Fruit fly (Drosophila melanogaster) whole organism, embryonic: ENCODE measurements around the gene MESR3.

Experiments used
- CG11093 ChIP-seq: fragments of 200-800 bp; sonication (Bioruptor generic); IDR thresholded peaks from 3 replicates; pipeline ENCODE4 v1.3.6; 2022; ENCODE audit warnings: missing biosample characterization, missing genetic modification characterization
- CG13775 ChIP-seq: fragments of 200-800 bp; sonication (Bioruptor generic); optimal IDR thresholded peaks from 3 replicates; lab custom pipeline; 2017; ENCODE audit warnings: missing biosample characterization, mild to moderate bottlenecking, missing genetic modification characterization
- CG16863 ChIP-seq: fragments of 200-800 bp; sonication (Bioruptor generic); optimal IDR thresholded peaks from 3 replicates; lab custom pipeline; 2016; ENCODE audit warnings: missing biosample characterization, missing genetic modification characterization
- CG17328 ChIP-seq: fragments of 200-800 bp; sonication (Bioruptor generic); IDR thresholded peaks from 2 replicates; pipeline ENCODE4 v1.3.6; 2022; ENCODE audit warnings: missing biosample characterization, missing genetic modification characterization
- CG17568 ChIP-seq: fragments of 200-800 bp; sonication (Bioruptor generic); optimal IDR thresholded peaks from 2 replicates; lab custom pipeline; 2018; ENCODE audit warnings: missing biosample characterization, mild to moderate bottlenecking, missing genetic modification characterization, moderate library complexity
- CG17802 ChIP-seq: fragments of 200-800 bp; sonication (Bioruptor generic); optimal IDR thresholded peaks from 2 replicates; lab custom pipeline; 2018; ENCODE audit warnings: missing biosample characterization, mild to moderate bottlenecking, missing genetic modification characterization, moderate library complexity
- CG2199 ChIP-seq: fragments of 200-800 bp; sonication (Bioruptor generic); IDR thresholded peaks from 3 replicates; pipeline ENCODE4 v1.3.6; 2022; ENCODE audit warnings: missing biosample characterization, missing genetic modification characterization
- CG31365 ChIP-seq: fragments of 200-800 bp; sonication (Bioruptor generic); optimal IDR thresholded peaks from 2 replicates; lab custom pipeline; 2018; ENCODE audit warnings: missing biosample characterization, mild to moderate bottlenecking, missing genetic modification characterization
- CG31441 ChIP-seq: fragments of 200-800 bp; sonication (Bioruptor generic); IDR thresholded peaks from 2 replicates; pipeline ENCODE4 v1.3.6; 2022; ENCODE audit warnings: missing biosample characterization, missing genetic modification characterization
- CG3281 ChIP-seq: fragments of 200-800 bp; sonication (Bioruptor generic); optimal IDR thresholded peaks from 3 replicates; lab custom pipeline; 2017; ENCODE audit warnings: missing biosample characterization, mild to moderate bottlenecking, missing genetic modification characterization
- CG5953 ChIP-seq: fragments of 200-800 bp; sonication (Bioruptor generic); IDR thresholded peaks from 2 replicates; pipeline ENCODE4 v1.3.6; 2022; ENCODE audit warnings: missing biosample characterization, missing genetic modification characterization
- CG8290 ChIP-seq, 3 experiments: fragments of 200-800 bp; sonication (Bioruptor generic); optimal IDR thresholded peaks; 2 replicates each; lab custom pipeline; 2016 to 2019; ENCODE audit warnings: missing biosample characterization in 3 of 3, missing genetic modification characterization in 3 of 3, mild to moderate bottlenecking in 2 of 3, moderate library complexity in 1 of 3
- CG8388 ChIP-seq: fragments of 200-800 bp; sonication (Bioruptor generic); optimal IDR thresholded peaks from 2 replicates; lab custom pipeline; 2019; ENCODE audit warnings: missing biosample characterization, mild to moderate bottlenecking, missing genetic modification characterization, moderate library complexity
- CG9609 ChIP-seq: fragments of 200-800 bp; sonication (Bioruptor generic); optimal IDR thresholded peaks from 3 replicates; lab custom pipeline; 2016; ENCODE audit warnings: missing biosample characterization, missing genetic modification characterization
- CG9797 ChIP-seq: fragments of 200-800 bp; sonication (Bioruptor generic); optimal IDR thresholded peaks from 3 replicates; lab custom pipeline; 2018; ENCODE audit warnings: missing biosample characterization, mild to moderate bottlenecking, missing genetic modification characterization
- CG9876 ChIP-seq: fragments of 200-800 bp; sonication (Bioruptor generic); optimal IDR thresholded peaks from 2 replicates; lab custom pipeline; 2016; ENCODE audit warnings: missing biosample characterization, missing genetic modification characterization
- Dfd ChIP-seq, 2 experiments: fragments of >200 bp; optimal IDR thresholded peaks; 2 replicates each; lab custom pipeline; 2017; ENCODE audit warnings: missing biosample characterization in 2 of 2, missing genetic modification characterization in 2 of 2
- Dp ChIP-seq: fragments of 200-800 bp; sonication (Bioruptor generic); optimal IDR thresholded peaks from 2 replicates; lab custom pipeline; 2018; ENCODE audit warnings: missing biosample characterization, mild to moderate bottlenecking, missing genetic modification characterization, moderate library complexity
- Dref ChIP-seq: fragments of 200-800 bp; sonication (Bioruptor generic); IDR thresholded peaks from 2 replicates; pipeline ENCODE4 v1.3.6; 2022; ENCODE audit warnings: missing biosample characterization, missing genetic modification characterization
- H15 ChIP-seq: fragments of 200-800 bp; sonication (Bioruptor generic); IDR thresholded peaks from 3 replicates; pipeline ENCODE4 v1.3.6; 2022; ENCODE audit warnings: missing biosample characterization, missing genetic modification characterization
- HmgD ChIP-seq: fragments of 200-800 bp; sonication (Bioruptor generic); optimal IDR thresholded peaks from 3 replicates; lab custom pipeline; 2016; ENCODE audit warnings: missing biosample characterization, missing genetic modification characterization
- Jarid2 ChIP-seq: fragments of 200-800 bp; sonication (Bioruptor generic); optimal IDR thresholded peaks from 3 replicates; lab custom pipeline; 2017; ENCODE audit warnings: mild to moderate bottlenecking, missing biosample characterization, missing genetic modification reagents, missing genetic modification characterization
- MBD-R2 ChIP-seq: fragments of 200-800 bp; sonication (Bioruptor generic); IDR thresholded peaks from 2 replicates; pipeline ENCODE4 v1.3.6; 2022; ENCODE audit warnings: missing biosample characterization, missing genetic modification characterization
- PHDP ChIP-seq: fragments of 200-800 bp; sonication (Bioruptor generic); optimal IDR thresholded peaks from 3 replicates; lab custom pipeline; 2018; ENCODE audit warnings: missing biosample characterization, mild to moderate bottlenecking, missing genetic modification characterization, moderate library complexity
- Ptx1 ChIP-seq: fragments of 200-800 bp; sonication (Bioruptor generic); IDR thresholded peaks from 2 replicates; pipeline ENCODE4 v1.3.6; 2022; ENCODE audit warnings: missing biosample characterization, missing genetic modification characterization
- Six4 ChIP-seq: fragments of 200-800 bp; sonication (Bioruptor generic); optimal IDR thresholded peaks from 2 replicates; lab custom pipeline; 2016; ENCODE audit warnings: missing biosample characterization, missing genetic modification characterization
- Xrp1 ChIP-seq: fragments of 200-800 bp; sonication (Bioruptor generic); IDR thresholded peaks from 2 replicates; pipeline ENCODE4 v1.3.6; 2022; ENCODE audit warnings: missing biosample characterization, missing genetic modification characterization
- ac ChIP-seq: fragments of 200-800 bp; sonication (Bioruptor generic); optimal IDR thresholded peaks from 3 replicates; lab custom pipeline; 2017; ENCODE audit warnings: missing biosample characterization, mild to moderate bottlenecking, missing genetic modification characterization
- aop ChIP-seq: fragments of 200-800 bp; sonication (Bioruptor generic); IDR thresholded peaks from 2 replicates; pipeline ENCODE4 v1.3.6; 2022; ENCODE audit warnings: missing biosample characterization, missing genetic modification characterization
- ash1 ChIP-seq: fragments of 200-800 bp; sonication (Bioruptor generic); optimal IDR thresholded peaks from 2 replicates; lab custom pipeline; 2018; ENCODE audit warnings: missing biosample characterization, mild to moderate bottlenecking, missing genetic modification characterization
- bab2 ChIP-seq: fragments of 200-800 bp; sonication (Bioruptor generic); optimal IDR thresholded peaks from 2 replicates; lab custom pipeline; 2016; ENCODE audit warnings: missing biosample characterization, missing genetic modification characterization
- bbx ChIP-seq: fragments of 200-800 bp; sonication (Bioruptor generic); IDR thresholded peaks from 2 replicates; pipeline ENCODE4 v1.3.6; 2022; ENCODE audit warnings: missing biosample characterization, missing genetic modification characterization; ENCODE audit not compliant: partially characterized antibody
- bcd ChIP-seq: fragments of 200-800 bp; sonication (Bioruptor generic); optimal IDR thresholded peaks from 2 replicates; lab custom pipeline; 2017; ENCODE audit warnings: missing biosample characterization, mild to moderate bottlenecking, missing genetic modification characterization
- bsh ChIP-seq, 2 experiments: fragments of 200-800 bp; sonication (Bioruptor generic); optimal IDR thresholded peaks; 2 replicates each; lab custom pipeline; 2017 to 2018; ENCODE audit warnings: mild to moderate bottlenecking in 2 of 2, missing biosample characterization in 2 of 2, missing genetic modification characterization in 2 of 2, moderate library complexity in 1 of 2
- cato ChIP-seq: fragments of 200-800 bp; sonication (Bioruptor generic); optimal IDR thresholded peaks from 2 replicates; lab custom pipeline; 2016; ENCODE audit warnings: missing biosample characterization, missing genetic modification characterization, borderline replicate concordance
- crc ChIP-seq: fragments of 200-800 bp; sonication (Bioruptor generic); optimal IDR thresholded peaks from 2 replicates; lab custom pipeline; 2016; ENCODE audit warnings: missing biosample characterization, missing genetic modification characterization
- da ChIP-seq: fragments of 200-800 bp; sonication (Bioruptor generic); optimal IDR thresholded peaks from 2 replicates; lab custom pipeline; 2016; ENCODE audit warnings: missing biosample characterization, missing genetic modification characterization
- emc ChIP-seq: fragments of 200-800 bp; sonication (Bioruptor generic); optimal IDR thresholded peaks from 2 replicates; lab custom pipeline; 2016; ENCODE audit warnings: missing biosample characterization, missing genetic modification characterization
- gcm2 ChIP-seq: fragments of 200-800 bp; sonication (Bioruptor generic); optimal IDR thresholded peaks from 2 replicates; lab custom pipeline; 2016; ENCODE audit warnings: missing biosample characterization, missing genetic modification characterization
- gt ChIP-seq: fragments of 200-800 bp; sonication (Bioruptor generic); IDR thresholded peaks from 2 replicates; pipeline ENCODE4 v1.3.6; 2022; ENCODE audit warnings: missing biosample characterization, missing genetic modification characterization
- hb ChIP-seq: fragments of 200-800 bp; sonication (Bioruptor generic); IDR thresholded peaks from 3 replicates; pipeline ENCODE4 v1.3.6; 2022; ENCODE audit warnings: missing biosample characterization, missing genetic modification characterization; ENCODE audit not compliant: partially characterized antibody
- ind ChIP-seq: fragments of 200-800 bp; sonication (Bioruptor generic); optimal IDR thresholded peaks from 3 replicates; lab custom pipeline; 2016; ENCODE audit warnings: missing biosample characterization, missing genetic modification characterization
- jing ChIP-seq: fragments of 200-800 bp; sonication (Bioruptor generic); optimal IDR thresholded peaks from 2 replicates; lab custom pipeline; 2018; ENCODE audit warnings: missing biosample characterization, mild to moderate bottlenecking, missing genetic modification characterization
- ken ChIP-seq: fragments of 200-800 bp; sonication (Bioruptor generic); IDR thresholded peaks from 3 replicates; pipeline ENCODE4 v1.3.6; 2022; ENCODE audit warnings: missing biosample characterization, missing genetic modification characterization
- maf-S ChIP-seq: fragments of 200-800 bp; sonication (Bioruptor generic); optimal IDR thresholded peaks from 2 replicates; lab custom pipeline; 2016; ENCODE audit warnings: missing biosample characterization, missing genetic modification characterization
- odd ChIP-seq: fragments of 200-800 bp; sonication (Bioruptor generic); optimal IDR thresholded peaks from 2 replicates; lab custom pipeline; 2017; ENCODE audit warnings: missing biosample characterization, mild to moderate bottlenecking, missing genetic modification characterization
- run ChIP-seq: fragments of 200-800 bp; sonication (Bioruptor generic); optimal IDR thresholded peaks from 3 replicates; lab custom pipeline; 2018; ENCODE audit warnings: missing biosample characterization, mild to moderate bottlenecking, missing genetic modification characterization
- sisA ChIP-seq: fragments of 200-800 bp; sonication (Bioruptor generic); IDR thresholded peaks from 2 replicates; pipeline ENCODE4 v1.3.6; 2022; ENCODE audit warnings: missing biosample characterization, missing genetic modification characterization
- zfh1 ChIP-seq: fragments of 200-800 bp; sonication (Bioruptor generic); IDR thresholded peaks from 3 replicates; pipeline ENCODE4 v1.3.6; 2022; ENCODE audit warnings: missing biosample characterization, missing genetic modification characterization

The MESR3 gene

DNA sequence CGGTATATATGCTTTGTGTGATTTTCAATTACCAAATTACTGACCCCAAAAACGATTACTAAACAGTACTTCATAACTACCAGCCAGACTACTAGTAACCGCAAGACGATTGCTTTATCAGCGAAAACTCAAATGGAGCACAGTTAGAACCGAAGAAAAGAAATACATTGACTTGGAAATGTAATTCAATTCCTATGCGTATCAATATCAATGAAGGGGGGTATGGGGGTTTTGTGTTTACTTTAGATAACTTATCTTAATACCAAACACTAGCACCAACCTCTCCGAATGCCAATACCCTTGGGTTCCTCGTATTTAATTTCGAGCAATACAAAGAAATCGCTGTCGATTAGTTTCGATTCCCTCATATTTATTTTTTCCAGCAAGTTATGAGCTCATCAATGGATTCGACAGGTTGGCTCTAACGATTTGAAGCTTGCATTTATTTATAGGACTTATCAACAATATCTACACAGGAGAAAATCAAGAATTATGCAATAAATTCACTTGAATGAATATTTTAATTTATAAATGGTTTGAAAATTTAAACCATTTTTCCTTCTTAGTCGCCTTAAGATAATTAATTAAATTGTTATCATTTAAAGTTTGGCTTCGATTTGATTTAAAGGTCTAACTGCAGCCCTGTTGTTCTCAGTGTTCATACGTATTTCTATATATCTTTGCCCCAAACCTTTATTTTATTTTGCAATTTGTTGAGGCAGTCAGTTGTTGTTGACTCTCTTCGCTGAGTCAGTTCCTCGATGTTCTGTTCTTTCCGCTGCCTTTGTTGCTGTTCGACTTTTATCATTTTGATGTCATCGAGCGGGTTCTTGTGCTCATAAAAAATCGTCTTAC is 4.5 kb downstream of the MESR3 start (continued):
- TF ChIP-seq zfh1 (GFP tag; lab: Robert Waterston, UW) (peak; percentile 69; the same call in 1 of the 3 replicates), odd (GFP tag; lab: Kevin White, UChicago) (peak; percentile 54), HmgD (GFP tag; lab: Kevin White, UChicago) (no peak), run (tag; lab: Kevin White, UChicago) (peak; percentile 85), crc (GFP tag; lab: Kevin White, UChicago) (peak; percentile 27), CG9876 (GFP tag; lab: Kevin White, UChicago) (peak; percentile 22), H15 (GFP tag; lab: Robert Waterston, UW) (no peak), sisA (GFP tag; lab: Robert Waterston, UW) (peak; percentile 64), bbx (GFP tag; lab: Robert Waterston, UW) (no peak), CG8388 (peak; percentile 75), CG17568 (GFP tag; lab: Kevin White, UChicago) (peak; percentile 20), MBD-R2 (peak; percentile 48; the same call in 1 of the 2 replicates), maf-S (GFP tag; lab: Kevin White, UChicago) (peak; percentile 49), gt (GFP tag; lab: Robert Waterston, UW) (no peak), CG2199 (GFP tag; lab: Robert Waterston, UW) (0 out of 3 replicates have a peak, but pooled peaks have one; percentile 43), Jarid2 (GFP tag; lab: Kevin White, UChicago) (peak; percentile 41), CG8290 (GFP tag; optimal IDR thresholded peaks at IDR 0.05; lab: Kevin White, UChicago) (no peak), CG8290 (tag; optimal IDR thresholded peaks at IDR 0.05; lab: Kevin White, UChicago) (peak in 1 of 2 experiments; percentile 31), CG13775 (GFP tag; lab: Kevin White, UChicago) (peak; percentile 72), ken (GFP tag; lab: Robert Waterston, UW) (no peak), CG9797 (GFP tag; lab: Kevin White, UChicago) (no peak), Dref (no peak), Six4 (GFP tag; lab: Kevin White, UChicago) (peak; percentile 58), aop (GFP tag; lab: Robert Waterston, UW) (0 out of 2 replicates have a peak, but pooled peaks have one; percentile 37), cato (GFP tag; lab: Kevin White, UChicago) (peak; percentile 17), emc (GFP tag; lab: Kevin White, UChicago) (no peak), bab2 (peak; percentile 50), Dp (GFP tag; lab: Kevin White, UChicago) (no peak), CG11093 (0 out of 3 replicates have a peak, but pooled peaks have one; percentile 40), ac (GFP tag; lab: Kevin White, UChicago) (no peak), bcd (GFP tag; lab: Kevin White, UChicago) (peak; percentile 79), ind (GFP tag; lab: Kevin White, UChicago) (peak; percentile 74), CG31365 (tag; lab: Kevin White, UChicago) (no peak), CG9609 (GFP tag; lab: Kevin White, UChicago) (peak; percentile 24), Xrp1 (peak; percentile 81), CG5953 (GFP tag; lab: Robert Waterston, UW) (peak; percentile 60; the same call in 1 of the 2 replicates), hb (GFP tag; lab: Robert Waterston, UW) (no peak), bsh (GFP tag; optimal IDR thresholded peaks at IDR 0.05; lab: Kevin White, UChicago) (peak in 1 of 2 experiments; percentile 82), CG16863 (GFP tag; lab: Kevin White, UChicago) (peak; percentile 61), Dfd (GFP tag; optimal IDR thresholded peaks at IDR 0.05; lab: Kevin White, UChicago) (no peak), CG17802 (tag; lab: Kevin White, UChicago) (peak; percentile 2), Ptx1 (peak; percentile 82), da (GFP tag; lab: Kevin White, UChicago) (no peak), ash1 (GFP tag; lab: Kevin White, UChicago) (no peak), CG17328 (GFP tag; lab: Robert Waterston, UW) (peak; percentile 77), jing (no peak), CG3281 (GFP tag; lab: Kevin White, UChicago) (peak; percentile 85), PHDP (tag; lab: Kevin White, UChicago) (peak; percentile 83), gcm2 (GFP tag; lab: Kevin White, UChicago) (peak; percentile 64), CG31441 (peak; percentile 87)
